Worm (Caenorhabditis elegans): ENCODE results near the gene Y59C2A.2.

ce11 chrII:2150485-2150985 is 53.4 kb downstream of the Y59C2A.2 start, which contains the start of the genes C40A11.7 and C40A11.8:
- no peak for TF ChIP-seq nhr-77 (tag; optimal IDR thresholded peaks at IDR 0.05)
- TF ChIP-seq ztf-4 (tag; optimal IDR thresholded peaks at IDR 0.05) = no peak
- TF ChIP-seq skn-1 (tag; optimal IDR thresholded peaks at IDR 0.05) = no peak
- no peak for TF ChIP-seq efl-1 (optimal IDR thresholded peaks at IDR 0.05)
- no peak for TF ChIP-seq efl-1 (GFP tag; optimal IDR thresholded peaks at IDR 0.05 in 1 of 2)
- no peak for TF ChIP-seq fos-1 (tag; optimal IDR thresholded peaks at IDR 0.05)

All from whole organism, L1 larva.